Fruit fly (Drosophila melanogaster): ENCODE data around the gene CG11693.
A peak's percentile ranks its signal among the peaks of the same experiment; 100 is the strongest.

CG11693 gene

DNA sequence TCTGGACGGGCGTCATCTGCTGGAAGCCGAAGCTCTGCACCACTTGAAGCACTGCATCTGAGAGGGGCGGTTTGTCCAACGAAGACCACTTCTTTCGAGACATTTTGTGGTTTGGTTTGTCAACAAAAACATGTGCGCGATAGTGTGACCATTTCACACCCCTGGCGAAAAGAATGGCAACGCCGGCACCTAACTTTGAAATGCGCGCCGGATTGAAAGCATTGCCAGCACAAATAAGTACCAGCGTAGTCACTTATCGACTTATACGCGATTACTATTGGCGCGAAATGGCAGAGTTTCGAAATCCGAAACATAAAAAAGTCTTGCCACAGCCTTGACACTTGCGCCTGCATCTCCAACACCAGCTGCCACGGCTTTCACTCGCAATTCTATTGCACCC lies 40.8 kb downstream of the CG11693 start, which contains the start of gene CG9630 (continued):
- TF ChIP-seq CG32767 (GFP tag; IDR thresholded peaks at IDR 0.05): no peak
- no peak for TF ChIP-seq salm (tag; optimal IDR thresholded peaks at IDR 0.05)
- no peak for TF ChIP-seq CG1233 (GFP tag; optimal IDR thresholded peaks at IDR 0.05)
- TF ChIP-seq CG2116 (GFP tag; optimal IDR thresholded peaks at IDR 0.05): peak; percentile 87
- peak; percentile 97 for TF ChIP-seq pzg (GFP tag; optimal IDR thresholded peaks at IDR 0.05)
- TF ChIP-seq CG1603 (tag; optimal IDR thresholded peaks at IDR 0.05): peak; percentile 87
- peak; percentile 42 for TF ChIP-seq Lhr (GFP tag; optimal IDR thresholded peaks at IDR 0.05)
- no peak for TF ChIP-seq Hr39 (optimal IDR thresholded peaks at IDR 0.05)
- no peak for TF ChIP-seq CG8944 (GFP tag; optimal IDR thresholded peaks at IDR 0.05)
- no peak for TF ChIP-seq mam (GFP tag; optimal IDR thresholded peaks at IDR 0.05)
- TF ChIP-seq Sry-δ (GFP tag; optimal IDR thresholded peaks at IDR 0.05): peak; percentile 75
- no peak for TF ChIP-seq gro (GFP tag; optimal IDR thresholded peaks at IDR 0.05)
- no peak for TF ChIP-seq corto (GFP tag; optimal IDR thresholded peaks at IDR 0.05)
- TF ChIP-seq CG8089 (GFP tag; optimal IDR thresholded peaks at IDR 0.05): no peak
- TF ChIP-seq Awh (GFP tag; IDR thresholded peaks at IDR 0.05): no peak
- no peak for TF ChIP-seq CG17361 (GFP tag; IDR thresholded peaks at IDR 0.05)
- TF ChIP-seq lbe (GFP tag; optimal IDR thresholded peaks at IDR 0.05): no peak
- TF ChIP-seq CG2129 (GFP tag; IDR thresholded peaks at IDR 0.05; ENCODE audit: partially characterized antibody): peak; percentile 47
- no peak for TF ChIP-seq CG10462 (GFP tag; optimal IDR thresholded peaks at IDR 0.05)
- TF ChIP-seq CG7372 (GFP tag; IDR thresholded peaks at IDR 0.05): no peak
- TF ChIP-seq CG5180 (GFP tag; optimal IDR thresholded peaks at IDR 0.05): no peak
- no peak for TF ChIP-seq maf-S (GFP tag; optimal IDR thresholded peaks at IDR 0.05)
- peak; percentile 85 for TF ChIP-seq twi (tag; optimal IDR thresholded peaks at IDR 0.05)
- TF ChIP-seq stc (GFP tag; IDR thresholded peaks at IDR 0.05): no peak
- TF ChIP-seq sna (GFP tag; IDR thresholded peaks at IDR 0.05; ENCODE audit: partially characterized antibody): peak; percentile 71; the same call in 1 of the 2 replicates
- TF ChIP-seq unpg (GFP tag; optimal IDR thresholded peaks at IDR 0.05): no peak
- TF ChIP-seq Max (GFP tag; optimal IDR thresholded peaks at IDR 0.05): peak; percentile 88
- no peak for TF ChIP-seq ro (GFP tag; IDR thresholded peaks at IDR 0.05)
- 0 out of 3 replicates have a peak, but pooled peaks have one; percentile 41 for TF ChIP-seq vnd (GFP tag; IDR thresholded peaks at IDR 0.05; ENCODE audit: partially characterized antibody)
- TF ChIP-seq Poxn (GFP tag; IDR thresholded peaks at IDR 0.05): no peak
- peak; percentile 87 for TF ChIP-seq ato (GFP tag; IDR thresholded peaks at IDR 0.05; ENCODE audit: partially characterized antibody)
- no peak for TF ChIP-seq scrt (GFP tag; optimal IDR thresholded peaks at IDR 0.05)
- TF ChIP-seq Stat92E (GFP tag; optimal IDR thresholded peaks at IDR 0.05): peak in 1 of 3 experiments; percentile 45
- peak; percentile 18 for TF ChIP-seq zen (tag; optimal IDR thresholded peaks at IDR 0.05)
- peak; percentile 87 for TF ChIP-seq Med (GFP tag)
- peak; percentile 78 for TF ChIP-seq Dref (GFP tag; IDR thresholded peaks at IDR 0.05)
- no peak for TF ChIP-seq CG14965 (GFP tag; optimal IDR thresholded peaks at IDR 0.05; ENCODE audit: borderline replicate concordance)
- no peak for TF ChIP-seq Ada2b (GFP tag; IDR thresholded peaks at IDR 0.05)
- TF ChIP-seq CG1602 (GFP tag; optimal IDR thresholded peaks at IDR 0.05): no peak
- TF ChIP-seq CG17568 (GFP tag; optimal IDR thresholded peaks at IDR 0.05): no peak
- peak; percentile 69 for TF ChIP-seq gfzf (GFP tag; optimal IDR thresholded peaks at IDR 0.05)
- TF ChIP-seq CG15011 (GFP tag; optimal IDR thresholded peaks at IDR 0.05): no peak
- TF ChIP-seq amos (GFP tag; IDR thresholded peaks at IDR 0.05; ENCODE audit: partially characterized antibody): peak; percentile 69
- 0 out of 2 replicates have a peak, but pooled peaks have one; percentile 12 for TF ChIP-seq ara (GFP tag; IDR thresholded peaks at IDR 0.05)
- no peak for TF ChIP-seq Dbx (GFP tag; IDR thresholded peaks at IDR 0.05)
- TF ChIP-seq chinmo (GFP tag; IDR thresholded peaks at IDR 0.05; ENCODE audit: partially characterized antibody): no peak
- no peak for TF ChIP-seq CG16863 (GFP tag; optimal IDR thresholded peaks at IDR 0.05)
- TF ChIP-seq mld (GFP tag; IDR thresholded peaks at IDR 0.05; ENCODE audit: partially characterized antibody): 0 out of 3 replicates have a peak, but pooled peaks have one; percentile 37
- no peak for TF ChIP-seq seq (GFP tag; IDR thresholded peaks at IDR 0.05)
- TF ChIP-seq dimm (GFP tag; IDR thresholded peaks at IDR 0.05): no peak

All from whole organism, embryonic.